Worm (Caenorhabditis elegans) whole organism, midembryonic: ENCODE measurements around the gene vps-29.
A peak's percentile ranks its signal among the peaks of the same experiment; 100 is the strongest.

Experiments
- T22C8.4 ChIP-seq: fragments of 200-800 bp; sonication (Bioruptor generic); IDR thresholded peaks from 2 replicates; pipeline ENCODE4 v1.3.6; 2022; ENCODE audit warnings: missing genetic modification characterization, missing compliant biosample characterization
- cog-1 ChIP-seq: sonication (generic microtip); optimal IDR thresholded peaks from 2 replicates; lab custom pipeline; 2016; ENCODE audit warnings: missing genetic modification characterization, missing compliant biosample characterization
- flt-1 ChIP-seq: fragments of 200-800 bp; sonication (Bioruptor generic); IDR thresholded peaks from 2 replicates; pipeline ENCODE4 v1.3.6; 2022; ENCODE audit warnings: missing genetic modification characterization, missing compliant biosample characterization
- klf-2 ChIP-seq: fragments of 200-800 bp; sonication (Bioruptor generic); conservative IDR thresholded peaks from 2 replicates; pipeline ENCODE4 v1.3.6; 2022; ENCODE audit warnings: missing genetic modification reagents, missing genetic modification characterization, missing compliant biosample characterization
- med-1 ChIP-seq: sonication (generic microtip); optimal IDR thresholded peaks from 2 replicates; lab custom pipeline; 2017; ENCODE audit warnings: missing genetic modification characterization, mild to moderate bottlenecking, missing compliant biosample characterization, antibody characterized with exemption, missing genetic modification reagents; ENCODE audit not compliant: insufficient read depth
- ref-1 ChIP-seq: fragments of 200-800 bp; sonication (Bioruptor generic); conservative IDR thresholded peaks from 2 replicates; pipeline ENCODE4 v1.3.6; 2022; ENCODE audit warnings: missing genetic modification reagents, missing genetic modification characterization, missing compliant biosample characterization
- tab-1 ChIP-seq: fragments of 200-800 bp; sonication (Bioruptor generic); IDR thresholded peaks from 2 replicates; pipeline ENCODE4 v1.3.6; 2022; ENCODE audit warnings: missing genetic modification characterization, missing compliant biosample characterization
- ztf-23 ChIP-seq: fragments of 200-800 bp; sonication (Bioruptor generic); IDR thresholded peaks from 2 replicates; pipeline ENCODE4 v1.3.6; 2022; ENCODE audit warnings: missing genetic modification reagents, missing genetic modification characterization, missing compliant biosample characterization
- ztf-29 ChIP-seq: fragments of 200-800 bp; sonication (Bioruptor generic); IDR thresholded peaks from 2 replicates; pipeline ENCODE4 v1.3.6; 2022; ENCODE audit warnings: missing genetic modification reagents, missing genetic modification characterization, missing compliant biosample characterization

vps-29 gene

ce11 chrIII:10136778-10137177 lies 23.9 kb upstream of the vps-29 start, which contains the start of gene ZK1128.7:
ZK1128.7 (plus strand) TSS chrIII:10137006.
- TF ChIP-seq T22C8.4 (no peak), tab-1 (GFP tag; lab: Robert Waterston, UW) (no peak), ztf-23 (no peak), flt-1 (no peak), klf-2 (no peak), ztf-29 (GFP tag; lab: Robert Waterston, UW) (no peak), med-1 (GFP tag; lab: Kevin White, UChicago) (no peak), cog-1 (tag; lab: Kevin White, UChicago) (no peak), ref-1 (GFP tag; lab: Robert Waterston, UW) (no peak)

ce11 chrIII:10134517-10134916 lies 21.7 kb upstream of the vps-29 start:
- TF ChIP-seq ref-1 (GFP tag; lab: Robert Waterston, UW), result no peak
- TF ChIP-seq med-1 (GFP tag; lab: Kevin White, UChicago), result no peak
- TF ChIP-seq ztf-23, result no peak
- no peak for TF ChIP-seq flt-1
- no peak for TF ChIP-seq tab-1 (GFP tag; lab: Robert Waterston, UW)
- TF ChIP-seq T22C8.4, result no peak
- no peak for TF ChIP-seq ztf-29 (GFP tag; lab: Robert Waterston, UW)
- TF ChIP-seq klf-2, result no peak
- TF ChIP-seq cog-1 (tag; lab: Kevin White, UChicago), result no peak

ce11 chrIII:10132495-10133450 lies 19.9 kb upstream of the vps-29 start:
- TF ChIP-seq flt-1 (no peak), tab-1 (GFP tag; lab: Robert Waterston, UW) (no peak), med-1 (GFP tag; lab: Kevin White, UChicago) (no peak), cog-1 (tag; lab: Kevin White, UChicago) (no peak), ztf-29 (GFP tag; lab: Robert Waterston, UW) (no peak), klf-2 (no peak), ref-1 (GFP tag; lab: Robert Waterston, UW) (no peak), ztf-23 (no peak), T22C8.4 (no peak)

ce11 chrIII:10126375-10126774 lies 13.5 kb upstream of the vps-29 start:
- TF ChIP-seq ztf-23 (no peak), flt-1 (no peak), ref-1 (GFP tag; lab: Robert Waterston, UW) (no peak)

ce11 chrIII:10123586-10124233 lies 10.9 kb upstream of the vps-29 start, which contains the start of gene ttll-4:
ttll-4 (plus strand) TSS chrIII:10124183.
- TF ChIP-seq T22C8.4 (peak; percentile 56; the same call in 1 of the 2 replicates), ztf-29 (GFP tag; lab: Robert Waterston, UW) (0 out of 2 replicates have a peak, but pooled peaks have one; percentile 27), tab-1 (GFP tag; lab: Robert Waterston, UW) (peak; percentile 58; the same call in 1 of the 2 replicates), klf-2 (peak; percentile 85), ref-1 (GFP tag; lab: Robert Waterston, UW) (no peak), flt-1 (peak; percentile 89), med-1 (GFP tag; lab: Kevin White, UChicago) (no peak), ztf-23 (peak; percentile 86), cog-1 (tag; lab: Kevin White, UChicago) (peak; percentile 42)

ce11 chrIII:10120076-10120831 lies 7.4 kb upstream of the vps-29 start, which contains the start of the genes gtf-2H3 and ham-3:
gtf-2H3 (minus strand) TSS chrIII:10120148.
ham-3 (plus strand) TSS chrIII:10120781.
- TF ChIP-seq cog-1 (tag; lab: Kevin White, UChicago) (no peak), ref-1 (GFP tag; lab: Robert Waterston, UW) (no peak), T22C8.4 (peak; percentile 89), klf-2 (no peak)

ce11 chrIII:10118818-10119217 lies 6.0 kb upstream of the vps-29 start, which contains the start of gene ZK1128.3:
ZK1128.3 (minus strand) TSS chrIII:10118918.
- TF ChIP-seq flt-1 (no peak), ztf-23 (no peak), cog-1 (tag; lab: Kevin White, UChicago) (no peak)

ce11 chrIII:10114662-10115061 lies 1.8 kb upstream of the vps-29 start, which contains the start of the genes ZK1128.1 and mett-10:
ZK1128.1 (minus strand) TSS chrIII:10114760.
mett-10 (plus strand) TSS chrIII:10115036.
- TF ChIP-seq ztf-23 (no peak), ref-1 (GFP tag; lab: Robert Waterston, UW) (no peak), T22C8.4 (no peak), ztf-29 (GFP tag; lab: Robert Waterston, UW) (no peak), flt-1 (no peak), cog-1 (tag; lab: Kevin White, UChicago) (no peak)

- TF ChIP-seq tab-1 (GFP tag; lab: Robert Waterston, UW) (no peak), med-1 (GFP tag; lab: Kevin White, UChicago) (no peak)
Observed at ce11 chrIII:10108995-10109394, 3.9 kb downstream of the vps-29 start, which contains the start of gene T16H12.9. T16H12.9 (plus strand) TSS chrIII:10109295.
